Fruit fly (Drosophila melanogaster) Kc167 (cell line): Measurements from ENCODE around the gene drl.

Experiments used
- Myc ChIP-seq: fragments of >200 bp; optimal IDR thresholded peaks from 2 replicates; lab custom pipeline; 2017; ENCODE audit warnings: missing external identifiers
- Sin3A ChIP-seq: fragments of >200 bp; optimal IDR thresholded peaks from 2 replicates; lab custom pipeline; 2018; ENCODE audit warnings: missing external identifiers
- insv ChIP-seq: fragments of >200 bp; optimal IDR thresholded peaks from 3 replicates; lab custom pipeline; 2018; ENCODE audit warnings: missing external identifiers
- psq ChIP-seq: fragments of >200 bp; optimal IDR thresholded peaks from 2 replicates; lab custom pipeline; 2017; ENCODE audit warnings: missing external identifiers
- ttk ChIP-seq: sonication (Bioruptor generic); optimal IDR thresholded peaks from 2 replicates; lab custom pipeline; 2017; ENCODE audit warnings: missing external identifiers

dm6 chr2L:19217933-19218332 lies 27.8 kb downstream of the drl start:
- TF ChIP-seq insv (lab: Kevin White, UChicago) (no peak), Sin3A (no peak), psq (lab: Kevin White, UChicago) (no peak), ttk (no peak), Myc (lab: Kevin White, UChicago) (no peak)
